Fruit fly (Drosophila melanogaster) whole organism, embryonic: ENCODE results near the gene CG11089.

Experiments
- CG17385 ChIP-seq: fragments of 200-800 bp; sonication (Bioruptor generic); optimal IDR thresholded peaks from 3 replicates; lab custom pipeline; 2018; ENCODE audit warnings: missing biosample characterization, mild to moderate bottlenecking, missing genetic modification characterization
- CG6813 ChIP-seq: fragments of 200-800 bp; sonication (Bioruptor generic); optimal IDR thresholded peaks from 2 replicates; lab custom pipeline; 2017; ENCODE audit warnings: missing biosample characterization, missing genetic modification characterization, mild to moderate bottlenecking, moderate library complexity, missing genetic modification reagents
- CkIIα-i1 ChIP-seq: fragments of 200-800 bp; sonication (Bioruptor generic); IDR thresholded peaks from 2 replicates; pipeline ENCODE4 v1.3.6; 2022; ENCODE audit warnings: missing biosample characterization, missing genetic modification characterization
- Trl ChIP-seq, 3 experiments: fragments of >200 bp in 2 of 3; fragments of 200-800 bp in 1 of 3; sonication (Bioruptor generic) in 1 of 3; optimal IDR thresholded peaks; 2 replicates in 1 of 3; 3 replicates in 2 of 3; lab custom pipeline; 2016 to 2017; ENCODE audit warnings: missing biosample characterization in 1 of 3, missing genetic modification characterization in 1 of 3
- so ChIP-seq: fragments of 200-800 bp; sonication (Bioruptor generic); IDR thresholded peaks from 3 replicates; pipeline ENCODE4 v1.3.6; 2022; ENCODE audit warnings: missing biosample characterization, missing genetic modification characterization

DNA sequence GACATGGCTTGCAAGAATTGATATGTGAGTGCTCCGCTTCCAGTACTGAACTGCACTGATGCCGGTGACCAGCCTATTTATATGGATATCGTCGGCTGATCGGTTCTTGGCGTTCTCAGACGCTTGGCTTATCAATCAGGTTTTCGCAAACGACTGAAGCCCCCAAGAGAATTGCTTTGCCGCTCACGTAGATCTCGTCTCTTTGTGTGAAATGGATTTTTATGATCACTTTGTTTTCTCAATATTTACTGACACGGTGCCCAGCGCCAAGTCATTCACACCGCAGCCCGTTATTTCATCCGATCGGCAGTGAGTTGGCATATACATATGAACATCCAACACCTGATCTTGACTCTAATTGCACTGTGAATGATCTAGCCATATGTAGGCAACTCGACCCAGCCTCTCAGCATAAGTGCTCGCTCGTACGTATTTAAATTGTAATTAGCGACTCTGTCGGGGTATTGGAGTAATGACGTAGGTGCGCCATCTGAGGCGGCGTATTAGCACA is 16.5 kb upstream of the CG11089 start, which contains the start of gene CG13639:
- TF ChIP-seq CkIIα-i1 (GFP tag; lab: Robert Waterston, UW): no peak
- TF ChIP-seq CG6813 (GFP tag; lab: Kevin White, UChicago): no peak
- TF ChIP-seq so: no peak
- TF ChIP-seq Trl (optimal IDR thresholded peaks at IDR 0.05; lab: Kevin White, UChicago): no peak
- TF ChIP-seq Trl (GFP tag; optimal IDR thresholded peaks at IDR 0.05; lab: Kevin White, UChicago): no peak
- TF ChIP-seq CG17385 (GFP tag; lab: Kevin White, UChicago): no peak
